Worm (Caenorhabditis elegans) whole organism, L3 larva: ENCODE results near the gene R03G8.3.

Experiments used
- aly-2 ChIP-seq: fragments of 150-350 bp; optimal IDR thresholded peaks from 2 replicates; lab custom pipeline; 2014; ENCODE audit warnings: missing biosample characterization, missing genetic modification characterization
- elt-3 ChIP-seq, 3 experiments: fragments of 150-350 bp in 1 of 3; sonication (generic microtip) in 2 of 3; optimal IDR thresholded peaks; 2 replicates in 2 of 3; 4 replicates in 1 of 3; lab custom pipeline; 2014 to 2017; ENCODE audit warnings: missing biosample characterization in 3 of 3, missing genetic modification characterization in 3 of 3
- lin-39 ChIP-seq: fragments of 150-350 bp; optimal IDR thresholded peaks from 2 replicates; lab custom pipeline; 2018; ENCODE audit warnings: missing biosample characterization, missing genetic modification reagents, missing genetic modification characterization
- nhr-12 ChIP-seq: fragments of 150-350 bp; optimal IDR thresholded peaks from 2 replicates; lab custom pipeline; 2014; ENCODE audit warnings: missing biosample characterization, missing genetic modification characterization
- nhr-77 ChIP-seq: fragments of 150-350 bp; optimal IDR thresholded peaks from 2 replicates; lab custom pipeline; 2014; ENCODE audit warnings: missing biosample characterization, missing genetic modification characterization
- pha-4 ChIP-seq: fragments of 150-350 bp; optimal IDR thresholded peaks from 2 replicates; lab custom pipeline; 2014; ENCODE audit warnings: missing biosample characterization, missing genetic modification reagents, missing genetic modification characterization
- snpc-4 ChIP-seq: fragments of 150-350 bp; optimal IDR thresholded peaks from 2 replicates; lab custom pipeline; 2014; ENCODE audit warnings: missing biosample characterization, missing genetic modification characterization

DNA sequence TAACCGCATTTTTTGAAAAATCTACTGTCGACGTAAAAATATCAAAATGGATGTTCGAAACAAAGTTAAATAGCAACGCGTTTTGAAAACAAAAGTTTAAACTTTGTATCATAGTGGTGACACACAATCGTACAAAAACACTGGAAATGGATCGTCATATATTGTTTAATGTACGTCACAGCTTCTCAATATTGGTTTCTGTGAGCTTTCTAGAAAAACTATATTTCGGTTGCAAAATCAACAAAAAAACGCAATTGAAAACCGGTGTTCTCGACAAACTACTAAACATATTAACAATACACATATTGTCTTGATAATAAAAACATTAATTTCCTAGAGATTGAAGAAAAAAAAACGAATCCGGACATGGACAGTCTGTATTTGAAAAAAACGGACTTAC lies 9.6 kb downstream of the R03G8.3 start, which contains the start of gene R03G8.6:
- TF ChIP-seq snpc-4 (tag; lab: Kevin White, UChicago) (no peak), elt-3 (tag; optimal IDR thresholded peaks at IDR 0.05; lab: Kevin White, UChicago) (no peak), nhr-12 (tag; lab: Kevin White, UChicago) (no peak), lin-39 (tag; lab: Kevin White, UChicago) (no peak), nhr-77 (tag; lab: Kevin White, UChicago) (no peak), aly-2 (tag; lab: Kevin White, UChicago) (no peak), pha-4 (tag; lab: Kevin White, UChicago) (no peak)
